Worm (Caenorhabditis elegans) whole organism, early embryonic: Measurements from ENCODE around the gene C35B1.4.

Source experiments
- B0310.2 ChIP-seq: sonication (generic microtip); optimal IDR thresholded peaks from 2 replicates; lab custom pipeline; 2016; ENCODE audit warnings: mild to moderate bottlenecking, missing genetic modification characterization, missing compliant biosample characterization
- aly-1 ChIP-seq: sonication (generic microtip); optimal IDR thresholded peaks from 2 replicates; lab custom pipeline; 2016; ENCODE audit warnings: missing genetic modification characterization, missing compliant biosample characterization
- ama-1 ChIP-seq: fragments of 150-350 bp; optimal IDR thresholded peaks from 2 replicates; lab custom pipeline; 2014
- ceh-13 ChIP-seq: fragments of 200-800 bp; sonication (Bioruptor generic); optimal IDR thresholded peaks from 2 replicates; lab custom pipeline; 2018; ENCODE audit warnings: mild to moderate bottlenecking, missing genetic modification characterization, missing compliant biosample characterization
- ceh-36 ChIP-seq: sonication (generic microtip); optimal IDR thresholded peaks from 2 replicates; lab custom pipeline; 2016; ENCODE audit warnings: missing genetic modification characterization, inconsistent platforms, missing compliant biosample characterization
- flt-1 ChIP-seq: fragments of 200-800 bp; sonication (Bioruptor generic); IDR thresholded peaks from 2 replicates; pipeline ENCODE4 v1.3.6; 2022; ENCODE audit warnings: missing genetic modification characterization, missing compliant biosample characterization
- hmbx-1 ChIP-seq: sonication (generic microtip); optimal IDR thresholded peaks from 2 replicates; lab custom pipeline; 2016; ENCODE audit warnings: mild to moderate bottlenecking, missing genetic modification characterization, missing compliant biosample characterization
- hmg-4 ChIP-seq: fragments of 200-800 bp; sonication (Bioruptor generic); optimal IDR thresholded peaks from 2 replicates; lab custom pipeline; 2018; ENCODE audit warnings: mild to moderate bottlenecking, missing genetic modification characterization, missing compliant biosample characterization
- pes-1 ChIP-seq: fragments of 200-800 bp; sonication (Bioruptor generic); IDR thresholded peaks from 2 replicates; pipeline ENCODE4 v1.3.6; 2022; ENCODE audit warnings: missing genetic modification reagents, missing genetic modification characterization, missing compliant biosample characterization
- scrt-1 ChIP-seq: fragments of 200-800 bp; sonication (Bioruptor generic); IDR thresholded peaks from 2 replicates; pipeline ENCODE4 v1.3.6; 2022; ENCODE audit warnings: missing genetic modification characterization, missing compliant biosample characterization
- tbx-11 ChIP-seq: fragments of 200-800 bp; sonication (Bioruptor generic); IDR thresholded peaks from 2 replicates; pipeline ENCODE4 v1.3.6; 2022; ENCODE audit warnings: missing genetic modification characterization, missing compliant biosample characterization
- tra-4 ChIP-seq: sonication (generic microtip); optimal IDR thresholded peaks from 2 replicates; lab custom pipeline; 2017; ENCODE audit warnings: missing genetic modification characterization, missing compliant biosample characterization

- TF ChIP-seq ama-1 (lab: Kevin White, UChicago) (no peak), hmbx-1 (tag; lab: Kevin White, UChicago) (no peak), scrt-1 (no peak), ceh-36 (tag; lab: Kevin White, UChicago) (no peak), flt-1 (GFP tag; lab: Robert Waterston, UW) (no peak), tbx-11 (no peak), aly-1 (tag; lab: Kevin White, UChicago) (no peak), hmg-4 (GFP tag; lab: Kevin White, UChicago) (peak; percentile 29), pes-1 (0 out of 2 replicates have a peak, but pooled peaks have one; percentile 14), ceh-13 (no peak), B0310.2 (tag; lab: Kevin White, UChicago) (no peak), tra-4 (tag; lab: Kevin White, UChicago) (no peak)
These were observed 30.1 kb upstream of the C35B1.4 start, which contains the start of gene pcn-1 for ce11 chrIV:4049398-4049998.
